Fruit fly (Drosophila melanogaster) whole organism, embryonic: ENCODE data around the gene CG33278.

Experiments used
- Bgb ChIP-seq: fragments of 200-800 bp; sonication (Bioruptor generic); IDR thresholded peaks from 2 replicates; pipeline ENCODE4 v1.3.6; 2022; ENCODE audit warnings: missing biosample characterization, missing genetic modification characterization; ENCODE audit not compliant: partially characterized antibody
- C15 ChIP-seq: fragments of 200-800 bp; sonication (Bioruptor generic); IDR thresholded peaks from 3 replicates; pipeline ENCODE4 v1.3.6; 2022; ENCODE audit warnings: missing biosample characterization, missing genetic modification characterization
- CG10321 ChIP-seq: fragments of 200-800 bp; sonication (Bioruptor generic); IDR thresholded peaks from 2 replicates; pipeline ENCODE4 v1.3.6; 2022; ENCODE audit warnings: missing biosample characterization, missing genetic modification characterization
- CG10543 ChIP-seq: fragments of 200-800 bp; sonication (Bioruptor generic); optimal IDR thresholded peaks from 3 replicates; lab custom pipeline; 2017; ENCODE audit warnings: missing biosample characterization, mild to moderate bottlenecking, missing genetic modification characterization, moderate library complexity
- CG11504 ChIP-seq: fragments of 200-800 bp; sonication (Bioruptor generic); optimal IDR thresholded peaks from 3 replicates; lab custom pipeline; 2019; ENCODE audit warnings: missing biosample characterization, mild to moderate bottlenecking, missing genetic modification characterization, moderate library complexity
- CG11695 ChIP-seq: fragments of 200-800 bp; sonication (Bioruptor generic); IDR thresholded peaks from 3 replicates; pipeline ENCODE4 v1.3.6; 2022; ENCODE audit warnings: missing biosample characterization, missing genetic modification characterization
- CG11696 ChIP-seq: fragments of 200-800 bp; sonication (Bioruptor generic); IDR thresholded peaks from 2 replicates; pipeline ENCODE4 v1.3.6; 2022; ENCODE audit warnings: missing biosample characterization, missing genetic modification characterization
- CG12744 ChIP-seq: fragments of 200-800 bp; sonication (Bioruptor generic); optimal IDR thresholded peaks from 2 replicates; lab custom pipeline; 2016; ENCODE audit warnings: missing biosample characterization, missing genetic modification characterization
- CG12769 ChIP-seq: fragments of 200-800 bp; sonication (Bioruptor generic); optimal IDR thresholded peaks from 2 replicates; lab custom pipeline; 2019; ENCODE audit warnings: missing biosample characterization, mild to moderate bottlenecking, missing genetic modification characterization, moderate library complexity
- CG13287 ChIP-seq: fragments of 200-800 bp; sonication (Bioruptor generic); IDR thresholded peaks from 2 replicates; pipeline ENCODE4 v1.3.6; 2022; ENCODE audit warnings: missing biosample characterization, missing genetic modification characterization; ENCODE audit not compliant: partially characterized antibody
- CG13894 ChIP-seq: fragments of 200-800 bp; sonication (Bioruptor generic); optimal IDR thresholded peaks from 3 replicates; lab custom pipeline; 2018; ENCODE audit warnings: missing biosample characterization, mild to moderate bottlenecking, missing genetic modification characterization, moderate library complexity
- CG14965 ChIP-seq: fragments of 200-800 bp; sonication (Bioruptor generic); optimal IDR thresholded peaks from 2 replicates; lab custom pipeline; 2016; ENCODE audit warnings: missing biosample characterization, missing genetic modification characterization, borderline replicate concordance
- CG15073 ChIP-seq: fragments of 200-800 bp; sonication (Bioruptor generic); optimal IDR thresholded peaks from 2 replicates; lab custom pipeline; 2016; ENCODE audit warnings: missing biosample characterization, missing genetic modification characterization
- CG15269 ChIP-seq: fragments of 200-800 bp; sonication (Bioruptor generic); optimal IDR thresholded peaks from 2 replicates; lab custom pipeline; 2018; ENCODE audit warnings: missing biosample characterization, mild to moderate bottlenecking, missing genetic modification characterization, moderate library complexity
- CG17361 ChIP-seq: fragments of 200-800 bp; sonication (Bioruptor generic); IDR thresholded peaks from 3 replicates; pipeline ENCODE4 v1.3.6; 2022; ENCODE audit warnings: missing biosample characterization, missing genetic modification characterization
- CG1792 ChIP-seq: fragments of 200-800 bp; sonication (Bioruptor generic); optimal IDR thresholded peaks from 2 replicates; lab custom pipeline; 2016; ENCODE audit warnings: missing biosample characterization, missing genetic modification characterization
- CG18619 ChIP-seq: fragments of 200-800 bp; sonication (Bioruptor generic); optimal IDR thresholded peaks from 3 replicates; lab custom pipeline; 2017; ENCODE audit warnings: missing biosample characterization, mild to moderate bottlenecking, missing genetic modification characterization
- CG3407 ChIP-seq: fragments of 200-800 bp; sonication (Bioruptor generic); optimal IDR thresholded peaks from 2 replicates; lab custom pipeline; 2018; ENCODE audit warnings: missing biosample characterization, mild to moderate bottlenecking, missing genetic modification characterization
- CG4730 ChIP-seq: fragments of 200-800 bp; sonication (Bioruptor generic); IDR thresholded peaks from 2 replicates; pipeline ENCODE4 v1.3.6; 2022; ENCODE audit warnings: missing biosample characterization, missing genetic modification characterization
- CG7372 ChIP-seq: fragments of 200-800 bp; sonication (Bioruptor generic); IDR thresholded peaks from 2 replicates; pipeline ENCODE4 v1.3.6; 2022; ENCODE audit warnings: missing biosample characterization, missing genetic modification characterization
- CHES-1-like ChIP-seq: fragments of 200-800 bp; sonication (Bioruptor generic); optimal IDR thresholded peaks from 2 replicates; lab custom pipeline; 2016; ENCODE audit warnings: missing biosample characterization, missing genetic modification characterization
- Camta ChIP-seq: fragments of 200-800 bp; sonication (Bioruptor generic); optimal IDR thresholded peaks from 2 replicates; lab custom pipeline; 2016; ENCODE audit warnings: missing biosample characterization, missing genetic modification characterization
- CoRest ChIP-seq: fragments of 200-800 bp; sonication (Bioruptor generic); optimal IDR thresholded peaks from 3 replicates; lab custom pipeline; 2018; ENCODE audit warnings: missing biosample characterization, mild to moderate bottlenecking, missing genetic modification characterization, moderate library complexity
- D19B ChIP-seq: fragments of 200-800 bp; sonication (Bioruptor generic); optimal IDR thresholded peaks from 2 replicates; lab custom pipeline; 2017; ENCODE audit warnings: missing biosample characterization, mild to moderate bottlenecking, missing genetic modification characterization
- Deaf1 ChIP-seq: fragments of 200-800 bp; optimal IDR thresholded peaks from 3 replicates; lab custom pipeline; 2019; ENCODE audit warnings: missing biosample characterization, mild to moderate bottlenecking, missing genetic modification characterization, moderate library complexity
- Gug ChIP-seq: fragments of 200-800 bp; sonication (Bioruptor generic); IDR thresholded peaks from 4 replicates; pipeline ENCODE4 v1.3.6; 2022; ENCODE audit warnings: missing biosample characterization, missing genetic modification characterization
- HLH3B ChIP-seq: fragments of 200-800 bp; sonication (Bioruptor generic); IDR thresholded peaks from 2 replicates; pipeline ENCODE4 v1.3.6; 2022; ENCODE audit warnings: missing biosample characterization, missing genetic modification characterization
- HLH54F ChIP-seq: fragments of 200-800 bp; sonication (Bioruptor generic); optimal IDR thresholded peaks from 3 replicates; lab custom pipeline; 2016; ENCODE audit warnings: missing biosample characterization, missing genetic modification characterization
- Jarid2 ChIP-seq: fragments of 200-800 bp; sonication (Bioruptor generic); optimal IDR thresholded peaks from 3 replicates; lab custom pipeline; 2017; ENCODE audit warnings: mild to moderate bottlenecking, missing biosample characterization, missing genetic modification reagents, missing genetic modification characterization
- Lhr ChIP-seq: fragments of 200-800 bp; sonication (Bioruptor generic); optimal IDR thresholded peaks from 3 replicates; lab custom pipeline; 2017; ENCODE audit warnings: mild to moderate bottlenecking, missing biosample characterization, missing genetic modification reagents, missing genetic modification characterization
- Spps ChIP-seq: fragments of 200-800 bp; sonication (Bioruptor generic); optimal IDR thresholded peaks from 2 replicates; lab custom pipeline; 2018; ENCODE audit warnings: missing biosample characterization, mild to moderate bottlenecking, missing genetic modification characterization
- amos ChIP-seq: fragments of 200-800 bp; sonication (Bioruptor generic); IDR thresholded peaks from 2 replicates; pipeline ENCODE4 v1.3.6; 2022; ENCODE audit warnings: missing biosample characterization, missing genetic modification characterization; ENCODE audit not compliant: partially characterized antibody
- ap ChIP-seq: fragments of 200-800 bp; sonication (Bioruptor generic); IDR thresholded peaks from 2 replicates; pipeline ENCODE4 v1.3.6; 2022; ENCODE audit warnings: missing biosample characterization, missing genetic modification characterization
- caup ChIP-seq: fragments of 200-800 bp; sonication (Bioruptor generic); optimal IDR thresholded peaks from 3 replicates; lab custom pipeline; 2017; ENCODE audit warnings: missing biosample characterization, mild to moderate bottlenecking, missing genetic modification characterization, moderate library complexity; ENCODE audit not compliant: severe bottlenecking
- crol ChIP-seq: fragments of 200-800 bp; sonication (Bioruptor generic); IDR thresholded peaks from 2 replicates; pipeline ENCODE4 v1.3.6; 2022; ENCODE audit warnings: missing biosample characterization, missing genetic modification characterization
- dmrt99B ChIP-seq: fragments of 200-800 bp; sonication (Bioruptor generic); optimal IDR thresholded peaks from 2 replicates; lab custom pipeline; 2018; ENCODE audit warnings: missing biosample characterization, mild to moderate bottlenecking, missing genetic modification characterization, moderate library complexity
- fru ChIP-seq: fragments of >200 bp; optimal IDR thresholded peaks from 2 replicates; lab custom pipeline; 2017
- fu2 ChIP-seq: fragments of 200-800 bp; sonication (Bioruptor generic); optimal IDR thresholded peaks from 2 replicates; lab custom pipeline; 2016; ENCODE audit warnings: missing biosample characterization, missing genetic modification characterization
- her ChIP-seq: fragments of 200-800 bp; sonication (Bioruptor generic); optimal IDR thresholded peaks from 2 replicates; lab custom pipeline; 2016; ENCODE audit warnings: missing biosample characterization, missing genetic modification characterization
- jing ChIP-seq: fragments of 200-800 bp; sonication (Bioruptor generic); optimal IDR thresholded peaks from 2 replicates; lab custom pipeline; 2018; ENCODE audit warnings: missing biosample characterization, mild to moderate bottlenecking, missing genetic modification characterization
- lov ChIP-seq, 2 experiments: fragments of 200-800 bp in 1 of 2; fragments of >200 bp in 1 of 2; sonication (Bioruptor generic) in 1 of 2; IDR thresholded peaks in 1 of 2; optimal IDR thresholded peaks in 1 of 2; 2 replicates in 1 of 2; 3 replicates in 1 of 2; pipeline versions ENCODE4 v1.3.6 to Lab custom; 2017 to 2022; ENCODE audit warnings: missing biosample characterization in 1 of 2, missing genetic modification characterization in 1 of 2
- mirr ChIP-seq: fragments of 200-800 bp; sonication (Bioruptor generic); optimal IDR thresholded peaks from 3 replicates; lab custom pipeline; 2018; ENCODE audit warnings: missing biosample characterization, mild to moderate bottlenecking, missing genetic modification characterization
- nerfin-1 ChIP-seq: fragments of 200-800 bp; sonication (Bioruptor generic); optimal IDR thresholded peaks from 3 replicates; lab custom pipeline; 2019; ENCODE audit warnings: missing biosample characterization, mild to moderate bottlenecking, missing genetic modification characterization, moderate library complexity
- pfk ChIP-seq: fragments of 200-800 bp; sonication (Bioruptor generic); optimal IDR thresholded peaks from 2 replicates; lab custom pipeline; 2018; ENCODE audit warnings: missing biosample characterization, mild to moderate bottlenecking, missing genetic modification characterization, moderate library complexity
- psq ChIP-seq: fragments of 200-800 bp; sonication (Bioruptor generic); optimal IDR thresholded peaks from 2 replicates; lab custom pipeline; 2017; ENCODE audit warnings: missing biosample characterization, missing genetic modification characterization
- pzg ChIP-seq: fragments of 200-800 bp; sonication (Bioruptor generic); optimal IDR thresholded peaks from 3 replicates; lab custom pipeline; 2018; ENCODE audit warnings: missing biosample characterization, mild to moderate bottlenecking, missing genetic modification characterization, moderate library complexity
- sd ChIP-seq: fragments of 200-800 bp; sonication (Bioruptor generic); optimal IDR thresholded peaks from 3 replicates; lab custom pipeline; 2018; ENCODE audit warnings: missing biosample characterization, mild to moderate bottlenecking, missing genetic modification characterization, moderate library complexity
- shn ChIP-seq: fragments of 200-800 bp; sonication (Bioruptor generic); optimal IDR thresholded peaks from 3 replicates; lab custom pipeline; 2016; ENCODE audit warnings: missing biosample characterization, missing genetic modification characterization
- twi ChIP-seq: fragments of 200-800 bp; optimal IDR thresholded peaks from 2 replicates; lab custom pipeline; 2019; ENCODE audit warnings: missing biosample characterization, mild to moderate bottlenecking, missing genetic modification characterization, moderate library complexity
- vnd ChIP-seq: fragments of 200-800 bp; sonication (Bioruptor generic); IDR thresholded peaks from 3 replicates; pipeline ENCODE4 v1.3.6; 2022; ENCODE audit warnings: missing biosample characterization, missing genetic modification characterization; ENCODE audit not compliant: partially characterized antibody

CG33278 gene

DNA sequence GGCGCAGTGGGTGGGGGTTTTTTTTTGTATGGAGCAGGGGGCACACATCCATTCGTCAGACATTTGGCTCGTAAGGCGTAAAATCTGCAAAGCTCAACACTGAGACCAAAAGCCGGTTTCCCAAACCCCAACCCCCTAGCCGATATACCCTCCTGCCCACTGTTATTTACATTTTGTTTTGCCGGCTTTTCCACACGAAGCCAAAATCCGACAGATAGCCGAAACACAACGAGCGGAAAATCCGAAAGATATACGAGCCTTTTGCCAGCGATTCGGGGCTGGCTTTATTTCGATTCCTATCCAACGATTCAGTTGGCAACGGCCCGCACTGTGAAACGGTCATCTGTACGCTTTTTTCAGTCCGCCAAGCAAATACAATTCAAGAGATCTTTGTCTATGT is 27.1 kb upstream of the CG33278 start, which contains the start of gene CG42458 (continued):
- TF ChIP-seq D19B (GFP tag; lab: Kevin White, UChicago) (no peak), crol (peak; percentile 77), CG15073 (GFP tag; lab: Kevin White, UChicago) (no peak), shn (GFP tag; lab: Kevin White, UChicago) (no peak), CG12744 (GFP tag; lab: Kevin White, UChicago) (no peak), Camta (GFP tag; lab: Kevin White, UChicago) (no peak), caup (GFP tag; lab: Kevin White, UChicago) (peak; percentile 23), mirr (no peak), nerfin-1 (tag; lab: Kevin White, UChicago) (peak; percentile 19), her (no peak), CG3407 (GFP tag; lab: Kevin White, UChicago) (no peak), Deaf1 (tag; lab: Kevin White, UChicago) (peak; percentile 99), CG15269 (tag; lab: Kevin White, UChicago) (no peak), Jarid2 (GFP tag; lab: Kevin White, UChicago) (peak; percentile 63), fu2 (GFP tag; lab: Kevin White, UChicago) (no peak), CG11504 (tag; lab: Kevin White, UChicago) (peak; percentile 72), Bgb (GFP tag; lab: Robert Waterston, UW) (peak; percentile 16; the same call in 1 of the 2 replicates), CG14965 (GFP tag; lab: Kevin White, UChicago) (no peak), Lhr (GFP tag; lab: Kevin White, UChicago) (no peak), CoRest (tag; lab: Kevin White, UChicago) (no peak), CG18619 (no peak), CG13287 (GFP tag; lab: Robert Waterston, UW) (no peak), CG1792 (GFP tag; lab: Kevin White, UChicago) (no peak), Gug (GFP tag; lab: Robert Waterston, UW) (no peak), HLH3B (GFP tag; lab: Robert Waterston, UW) (0 out of 2 replicates have a peak, but pooled peaks have one; percentile 22), fru (lab: Kevin White, UChicago) (no peak), dmrt99B (tag; lab: Kevin White, UChicago) (no peak), amos (GFP tag; lab: Robert Waterston, UW) (peak; percentile 16; the same call in 1 of the 2 replicates), CG11696 (no peak), pzg (GFP tag; lab: Kevin White, UChicago) (no peak), sd (tag; lab: Kevin White, UChicago) (no peak), CG10321 (GFP tag; lab: Robert Waterston, UW) (no peak), psq (GFP tag; lab: Kevin White, UChicago) (no peak), lov (optimal IDR thresholded peaks at IDR 0.05; lab: Kevin White, UChicago) (no peak), lov (GFP tag; IDR thresholded peaks at IDR 0.05; lab: Robert Waterston, UW) (no peak), Spps (tag; lab: Kevin White, UChicago) (no peak), CG10543 (peak; percentile 43), pfk (GFP tag; lab: Kevin White, UChicago) (no peak), jing (GFP tag; lab: Kevin White, UChicago) (no peak), CG7372 (no peak), HLH54F (GFP tag; lab: Kevin White, UChicago) (no peak), CG13894 (peak; percentile 84), CG17361 (GFP tag; lab: Robert Waterston, UW) (no peak), CHES-1-like (GFP tag; lab: Kevin White, UChicago) (no peak), CG11695 (GFP tag; lab: Robert Waterston, UW) (no peak), vnd (GFP tag; lab: Robert Waterston, UW) (no peak), ap (GFP tag; lab: Robert Waterston, UW) (no peak), CG12769 (tag; lab: Kevin White, UChicago) (peak; percentile 35), twi (tag; lab: Kevin White, UChicago) (no peak), C15 (no peak), CG4730 (GFP tag; lab: Robert Waterston, UW) (no peak)
